Worm (Caenorhabditis elegans): ENCODE measurements around the gene pigt-1.

DNA sequence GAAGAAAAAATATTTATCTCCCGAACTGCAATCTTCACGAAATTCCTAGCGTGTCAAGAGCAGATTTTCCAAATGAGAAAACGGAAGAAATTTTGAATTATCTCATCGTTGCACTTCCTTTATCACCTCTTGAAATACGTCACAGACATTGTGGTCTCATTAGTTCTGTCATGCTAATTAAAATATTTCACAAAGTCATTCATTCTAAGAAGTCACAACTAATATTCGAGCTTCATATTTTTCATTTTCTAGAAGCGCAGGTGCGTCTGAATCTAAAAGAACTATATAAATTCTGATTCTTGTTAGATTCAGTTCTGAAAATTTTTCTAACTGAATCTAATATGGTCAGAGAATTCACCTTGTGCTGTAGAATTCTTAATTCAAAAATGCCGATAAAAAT, 11.4 kb downstream of the pigt-1 start:
- no peak for TF ChIP-seq elt-3 (tag; optimal IDR thresholded peaks at IDR 0.05)
- no peak for TF ChIP-seq ztf-11 (tag; optimal IDR thresholded peaks at IDR 0.05)

Measured in whole organism, L1 larva.